Worm (Caenorhabditis elegans): ENCODE results near the gene cutl-17.

- TF ChIP-seq tbx-2 (tag; optimal IDR thresholded peaks at IDR 0.05): no peak
- no peak for TF ChIP-seq pag-3 (tag; optimal IDR thresholded peaks at IDR 0.05; ENCODE audit: borderline replicate concordance)
These were observed 25.0 kb downstream of the cutl-17 start for ce11 chrIV:9432327-9432726.

Data from whole organism, late embryonic.